Fruit fly (Drosophila melanogaster) whole organism, prepupa: ENCODE data around the gene CG8353.

ENCODE experiments used
- Blimp-1 ChIP-seq: fragments of 200-800 bp; sonication (Bioruptor generic); optimal IDR thresholded peaks from 3 replicates; lab custom pipeline; 2017; ENCODE audit warnings: missing biosample characterization, missing genetic modification characterization, mild to moderate bottlenecking, moderate library complexity, missing genetic modification reagents
- CG11762 ChIP-seq: fragments of 200-800 bp; sonication (Bioruptor generic); optimal IDR thresholded peaks from 3 replicates; lab custom pipeline; 2016; ENCODE audit warnings: missing biosample characterization, missing genetic modification characterization; ENCODE audit not compliant: insufficient read depth
- CG15336 ChIP-seq: fragments of 200-800 bp; sonication (Bioruptor generic); IDR thresholded peaks from 2 replicates; pipeline ENCODE4 v1.3.6; 2022; ENCODE audit warnings: missing biosample characterization, missing genetic modification characterization
- CG1621 ChIP-seq: fragments of 200-800 bp; sonication (Bioruptor generic); optimal IDR thresholded peaks from 3 replicates; lab custom pipeline; 2018; ENCODE audit warnings: missing biosample characterization, mild to moderate bottlenecking, missing genetic modification characterization
- CG16779 ChIP-seq: fragments of 200-800 bp; sonication (Bioruptor generic); optimal IDR thresholded peaks from 3 replicates; lab custom pipeline; 2017; ENCODE audit warnings: missing biosample characterization, mild to moderate bottlenecking, missing genetic modification characterization
- CG3032 ChIP-seq: fragments of 200-800 bp; optimal IDR thresholded peaks from 2 replicates; lab custom pipeline; 2019; ENCODE audit warnings: missing biosample characterization, mild to moderate bottlenecking, missing genetic modification characterization, moderate library complexity
- CG32006 ChIP-seq: fragments of 200-800 bp; sonication (Bioruptor generic); optimal IDR thresholded peaks from 3 replicates; lab custom pipeline; 2017; ENCODE audit warnings: missing biosample characterization, mild to moderate bottlenecking, missing genetic modification characterization
- CG34406 ChIP-seq: fragments of 200-800 bp; sonication (Bioruptor generic); optimal IDR thresholded peaks from 3 replicates; lab custom pipeline; 2016; ENCODE audit warnings: missing biosample characterization, missing genetic modification characterization
- CG6276 ChIP-seq: fragments of 200-800 bp; sonication (Bioruptor generic); optimal IDR thresholded peaks from 2 replicates; lab custom pipeline; 2017; ENCODE audit warnings: missing biosample characterization, mild to moderate bottlenecking, missing genetic modification characterization
- CG6792 ChIP-seq: fragments of 200-800 bp; sonication (Bioruptor generic); optimal IDR thresholded peaks from 3 replicates; lab custom pipeline; 2016; ENCODE audit warnings: missing biosample characterization, missing genetic modification characterization
- CG6854 ChIP-seq: fragments of 200-800 bp; sonication (Bioruptor generic); optimal IDR thresholded peaks from 2 replicates; lab custom pipeline; 2017; ENCODE audit warnings: missing biosample characterization, mild to moderate bottlenecking, missing genetic modification characterization
- CG7368 ChIP-seq: fragments of 200-800 bp; sonication (Bioruptor generic); optimal IDR thresholded peaks from 3 replicates; lab custom pipeline; 2016; ENCODE audit warnings: missing biosample characterization, missing genetic modification characterization
- CG8319 ChIP-seq: fragments of 200-800 bp; sonication (Bioruptor generic); optimal IDR thresholded peaks from 3 replicates; lab custom pipeline; 2016; ENCODE audit warnings: missing biosample characterization, missing genetic modification characterization
- CG9139 ChIP-seq: fragments of 200-800 bp; sonication (Bioruptor generic); optimal IDR thresholded peaks from 3 replicates; lab custom pipeline; 2017; ENCODE audit warnings: missing biosample characterization, mild to moderate bottlenecking, missing genetic modification characterization
- Eip75B ChIP-seq: fragments of 200-800 bp; sonication (Bioruptor generic); optimal IDR thresholded peaks from 3 replicates; lab custom pipeline; 2016; ENCODE audit warnings: missing biosample characterization, missing genetic modification characterization
- Eip78C ChIP-seq: fragments of 200-800 bp; sonication (Bioruptor generic); peaks from one replicate; lab custom pipeline; 2016; ENCODE audit warnings: missing biosample characterization, missing genetic modification characterization
- Gug ChIP-seq: fragments of 200-800 bp; sonication (Bioruptor generic); IDR thresholded peaks from 2 replicates; pipeline ENCODE4 v1.3.6; 2022; ENCODE audit warnings: missing biosample characterization, missing genetic modification characterization
- Hr38 ChIP-seq: sonication (Bioruptor generic); optimal IDR thresholded peaks from 2 replicates; lab custom pipeline; 2016; ENCODE audit warnings: missing biosample characterization, missing genetic modification characterization
- Hr39 ChIP-seq: fragments of 200-800 bp; sonication (Bioruptor generic); optimal IDR thresholded peaks from 2 replicates; lab custom pipeline; 2016; ENCODE audit warnings: missing biosample characterization, missing genetic modification characterization
- Hr4 ChIP-seq: fragments of 200-800 bp; sonication (Bioruptor generic); optimal IDR thresholded peaks from 3 replicates; lab custom pipeline; 2016; ENCODE audit warnings: missing biosample characterization, missing genetic modification characterization
- Lpt ChIP-seq: fragments of 200-800 bp; sonication (Bioruptor generic); optimal IDR thresholded peaks from 3 replicates; lab custom pipeline; 2016; ENCODE audit warnings: missing biosample characterization, missing genetic modification characterization
- Met ChIP-seq: fragments of 200-800 bp; sonication (Bioruptor generic); optimal IDR thresholded peaks from 3 replicates; lab custom pipeline; 2016; ENCODE audit warnings: missing biosample characterization, missing genetic modification characterization
- Smox ChIP-seq: fragments of 200-800 bp; sonication (Bioruptor generic); optimal IDR thresholded peaks from 3 replicates; lab custom pipeline; 2016; ENCODE audit warnings: missing biosample characterization, missing genetic modification characterization
- Sox102F ChIP-seq: fragments of 200-800 bp; sonication (Bioruptor generic); optimal IDR thresholded peaks from 2 replicates; lab custom pipeline; 2016; ENCODE audit warnings: missing biosample characterization, mild to moderate bottlenecking, missing genetic modification characterization
- achi ChIP-seq: fragments of 200-800 bp; sonication (Bioruptor generic); optimal IDR thresholded peaks from 3 replicates; lab custom pipeline; 2016; ENCODE audit warnings: missing biosample characterization, missing genetic modification characterization
- acj6 ChIP-seq: fragments of 200-800 bp; sonication (Bioruptor generic); optimal IDR thresholded peaks from 3 replicates; lab custom pipeline; 2016; ENCODE audit warnings: missing biosample characterization, missing genetic modification characterization
- dac ChIP-seq: fragments of 200-800 bp; sonication (Bioruptor generic); optimal IDR thresholded peaks from 2 replicates; lab custom pipeline; 2017; ENCODE audit warnings: missing biosample characterization, mild to moderate bottlenecking, missing genetic modification characterization
- dsx ChIP-seq: fragments of 200-800 bp; optimal IDR thresholded peaks from 3 replicates; lab custom pipeline; 2019; ENCODE audit warnings: missing biosample characterization, mild to moderate bottlenecking, missing genetic modification characterization, moderate library complexity; ENCODE audit not compliant: poor library complexity, severe bottlenecking
- esn ChIP-seq: fragments of 200-800 bp; sonication (Bioruptor generic); optimal IDR thresholded peaks from 2 replicates; lab custom pipeline; 2016; ENCODE audit warnings: missing biosample characterization, mild to moderate bottlenecking, missing genetic modification characterization, moderate library complexity
- fd85E ChIP-seq: fragments of 200-800 bp; sonication (Bioruptor generic); optimal IDR thresholded peaks from 3 replicates; lab custom pipeline; 2016; ENCODE audit warnings: missing biosample characterization, missing genetic modification characterization
- fkh ChIP-seq: fragments of 200-800 bp; sonication (Bioruptor generic); optimal IDR thresholded peaks from 3 replicates; lab custom pipeline; 2017; ENCODE audit warnings: missing biosample characterization, mild to moderate bottlenecking, missing genetic modification characterization, moderate library complexity
- lz ChIP-seq: fragments of 200-800 bp; sonication (Bioruptor generic); optimal IDR thresholded peaks from 3 replicates; lab custom pipeline; 2016; ENCODE audit warnings: missing biosample characterization, missing genetic modification characterization
- net ChIP-seq: fragments of 200-800 bp; sonication (Bioruptor generic); optimal IDR thresholded peaks from 3 replicates; lab custom pipeline; 2016; ENCODE audit warnings: missing biosample characterization, missing genetic modification characterization
- svp ChIP-seq: fragments of 200-800 bp; sonication (Bioruptor generic); peaks from one replicate; lab custom pipeline; 2016; ENCODE audit warnings: missing biosample characterization, missing genetic modification characterization
- topi ChIP-seq: fragments of 200-800 bp; sonication (Bioruptor generic); optimal IDR thresholded peaks from 3 replicates; lab custom pipeline; 2016; ENCODE audit warnings: missing biosample characterization, missing genetic modification characterization
- vri ChIP-seq: fragments of 200-800 bp; sonication (Bioruptor generic); optimal IDR thresholded peaks from 3 replicates; lab custom pipeline; 2016; ENCODE audit warnings: missing biosample characterization, mild to moderate bottlenecking, missing genetic modification characterization

Gene CG8353

dm6 chr2L:8213987-8214386 lies at the start of gene CG8353:
Gene CG8353 (plus strand): TSS chr2L:8214045.
- TF ChIP-seq CG6792 (no peak), CG32006 (GFP tag; lab: Kevin White, UChicago) (no peak), dsx (GFP tag; lab: Kevin White, UChicago) (no peak), fd85E (no peak), CG1621 (tag; lab: Kevin White, UChicago) (no peak), CG7368 (GFP tag; lab: Kevin White, UChicago) (no peak), Hr38 (GFP tag; lab: Kevin White, UChicago) (no peak), acj6 (GFP tag; lab: Kevin White, UChicago) (no peak), CG6854 (no peak), Eip75B (GFP tag; lab: Kevin White, UChicago) (no peak), CG6276 (no peak), CG9139 (GFP tag; lab: Kevin White, UChicago) (no peak), Hr4 (GFP tag; lab: Kevin White, UChicago) (no peak), CG15336 (GFP tag; lab: Robert Waterston, UW) (0 out of 2 replicates have a peak, but pooled peaks have one; percentile 21), fkh (GFP tag; lab: Kevin White, UChicago) (peak; percentile 67)
- TF ChIP-seq, all 60 proteins: peak for 2

- TF ChIP-seq CG15336 (GFP tag; lab: Robert Waterston, UW) (no peak), topi (no peak), CG11762 (no peak), Sox102F (GFP tag; lab: Kevin White, UChicago) (peak; percentile 43), Blimp-1 (GFP tag; lab: Kevin White, UChicago) (peak; percentile 11), Eip78C (GFP tag; lab: Kevin White, UChicago) (no peak), fkh (GFP tag; lab: Kevin White, UChicago) (peak; percentile 63), CG34406 (no peak), net (GFP tag; lab: Kevin White, UChicago) (no peak), CG9139 (GFP tag; lab: Kevin White, UChicago) (no peak), svp (GFP tag; lab: Kevin White, UChicago) (peak; percentile 64), CG16779 (tag; lab: Kevin White, UChicago) (no peak), CG3032 (tag; lab: Kevin White, UChicago) (no peak), achi (GFP tag; lab: Kevin White, UChicago) (no peak), Met (GFP tag; lab: Kevin White, UChicago) (peak; percentile 32), Hr39 (GFP tag; lab: Kevin White, UChicago) (no peak), dac (GFP tag; lab: Kevin White, UChicago) (no peak), lz (GFP tag; lab: Kevin White, UChicago) (no peak), CG8319 (GFP tag; lab: Kevin White, UChicago) (no peak), Lpt (GFP tag; lab: Kevin White, UChicago) (no peak), vri (GFP tag; lab: Kevin White, UChicago) (peak; percentile 49), Hr4 (GFP tag; lab: Kevin White, UChicago) (no peak), fd85E (no peak), Gug (GFP tag; lab: Robert Waterston, UW) (no peak), Smox (GFP tag; lab: Kevin White, UChicago) (peak; percentile 45), esn (GFP tag; lab: Kevin White, UChicago) (peak; percentile 43)
Observed at dm6 chr2L:8164219-8164618, 49.6 kb upstream of the CG8353 start.

dm6 chr2L:8165800-8166576 lies 47.9 kb upstream of the CG8353 start:
- TF ChIP-seq fkh (GFP tag; lab: Kevin White, UChicago) (peak; percentile 57), CG3032 (tag; lab: Kevin White, UChicago) (no peak), Eip78C (GFP tag; lab: Kevin White, UChicago) (peak; percentile 2)
